Worm (Caenorhabditis elegans): ENCODE measurements around the gene rol-1.

ce11 chrII:12214562-12214961, 42.2 kb downstream of the rol-1 start:
- TF ChIP-seq egl-27 (tag; optimal IDR thresholded peaks at IDR 0.05) (no peak), nhr-23 (tag; optimal IDR thresholded peaks at IDR 0.05) (no peak), unc-62 (GFP tag; optimal IDR thresholded peaks at IDR 0.05) (no peak), lin-13 (GFP tag; optimal IDR thresholded peaks at IDR 0.05) (no peak), nhr-6 (tag; optimal IDR thresholded peaks at IDR 0.05) (no peak), snpc-4 (tag; optimal IDR thresholded peaks at IDR 0.05) (no peak), ztf-4 (tag; optimal IDR thresholded peaks at IDR 0.05) (no peak), skn-1 (tag; optimal IDR thresholded peaks at IDR 0.05) (no peak), lsy-2 (tag; optimal IDR thresholded peaks at IDR 0.05) (no peak), nhr-129 (tag; optimal IDR thresholded peaks at IDR 0.05) (no peak), nhr-21 (tag; optimal IDR thresholded peaks at IDR 0.05) (no peak), elt-3 (tag; optimal IDR thresholded peaks at IDR 0.05) (no peak)
